Fruit fly (Drosophila melanogaster) whole organism, embryonic: ENCODE measurements around the gene RpS25.
A peak's percentile ranks its signal among the peaks of the same experiment; 100 is the strongest.

Experiments
- BEAF-32 ChIP-seq: fragments of 200-800 bp; sonication (Bioruptor generic); optimal IDR thresholded peaks from 3 replicates; lab custom pipeline; 2017; ENCODE audit warnings: missing biosample characterization, missing genetic modification characterization, mild to moderate bottlenecking, moderate library complexity, missing genetic modification reagents
- CG11398 ChIP-seq: fragments of 200-800 bp; sonication (Bioruptor generic); optimal IDR thresholded peaks from 2 replicates; lab custom pipeline; 2016; ENCODE audit warnings: missing biosample characterization, missing genetic modification characterization
- CG12744 ChIP-seq: fragments of 200-800 bp; sonication (Bioruptor generic); optimal IDR thresholded peaks from 2 replicates; lab custom pipeline; 2016; ENCODE audit warnings: missing biosample characterization, missing genetic modification characterization
- CG13123 ChIP-seq: fragments of 200-800 bp; sonication (Bioruptor generic); optimal IDR thresholded peaks from 2 replicates; lab custom pipeline; 2016; ENCODE audit warnings: missing biosample characterization, missing genetic modification characterization
- CG14441 ChIP-seq: fragments of 200-800 bp; sonication (Bioruptor generic); IDR thresholded peaks from 2 replicates; pipeline ENCODE4 v1.3.6; 2022; ENCODE audit warnings: missing biosample characterization, missing genetic modification characterization
- CG15269 ChIP-seq: fragments of 200-800 bp; sonication (Bioruptor generic); optimal IDR thresholded peaks from 2 replicates; lab custom pipeline; 2018; ENCODE audit warnings: missing biosample characterization, mild to moderate bottlenecking, missing genetic modification characterization, moderate library complexity
- CG1603 ChIP-seq: fragments of 200-800 bp; sonication (Bioruptor generic); optimal IDR thresholded peaks from 2 replicates; lab custom pipeline; 2019; ENCODE audit warnings: missing biosample characterization, mild to moderate bottlenecking, missing genetic modification characterization, moderate library complexity
- CG1832 ChIP-seq: fragments of 200-800 bp; sonication (Bioruptor generic); optimal IDR thresholded peaks from 2 replicates; lab custom pipeline; 2017; ENCODE audit warnings: missing biosample characterization, mild to moderate bottlenecking, missing genetic modification characterization, inconsistent platforms
- CG2116 ChIP-seq: fragments of 200-800 bp; sonication (Bioruptor generic); optimal IDR thresholded peaks from 3 replicates; lab custom pipeline; 2018; ENCODE audit warnings: missing biosample characterization, mild to moderate bottlenecking, missing genetic modification characterization
- CG2678 ChIP-seq: fragments of 200-800 bp; sonication (Bioruptor generic); optimal IDR thresholded peaks from 3 replicates; lab custom pipeline; 2019; ENCODE audit warnings: missing biosample characterization, mild to moderate bottlenecking, missing genetic modification characterization, moderate library complexity
- CG3407 ChIP-seq: fragments of 200-800 bp; sonication (Bioruptor generic); optimal IDR thresholded peaks from 2 replicates; lab custom pipeline; 2018; ENCODE audit warnings: missing biosample characterization, mild to moderate bottlenecking, missing genetic modification characterization
- CG34422 ChIP-seq: fragments of 200-800 bp; sonication (Bioruptor generic); IDR thresholded peaks from 3 replicates; pipeline ENCODE4 v1.3.6; 2022; ENCODE audit warnings: missing biosample characterization, missing genetic modification characterization
- CG3847 ChIP-seq: fragments of 200-800 bp; sonication (Bioruptor generic); IDR thresholded peaks from 2 replicates; pipeline ENCODE4 v1.3.6; 2022; ENCODE audit warnings: missing biosample characterization, missing genetic modification characterization
- CG42726 ChIP-seq: fragments of 200-800 bp; sonication (Bioruptor generic); IDR thresholded peaks from 2 replicates; pipeline ENCODE4 v1.3.6; 2022; ENCODE audit warnings: missing biosample characterization, missing genetic modification characterization; ENCODE audit not compliant: partially characterized antibody
- CG4360 ChIP-seq: fragments of 200-800 bp; sonication (Bioruptor generic); IDR thresholded peaks from 2 replicates; pipeline ENCODE4 v1.3.6; 2022; ENCODE audit warnings: missing biosample characterization, missing genetic modification characterization
- CG4617 ChIP-seq: fragments of 200-800 bp; sonication (Bioruptor generic); optimal IDR thresholded peaks from 3 replicates; lab custom pipeline; 2016; ENCODE audit warnings: missing biosample characterization, missing genetic modification characterization, borderline replicate concordance
- CG6683 ChIP-seq: fragments of 200-800 bp; sonication (Bioruptor generic); optimal IDR thresholded peaks from 2 replicates; lab custom pipeline; 2017; ENCODE audit warnings: missing biosample characterization, mild to moderate bottlenecking, missing genetic modification characterization, missing genetic modification reagents
- CG6765 ChIP-seq: fragments of 200-800 bp; sonication (Bioruptor generic); optimal IDR thresholded peaks from 3 replicates; lab custom pipeline; 2017; ENCODE audit warnings: missing biosample characterization, mild to moderate bottlenecking, missing genetic modification characterization
- CG7372 ChIP-seq: fragments of 200-800 bp; sonication (Bioruptor generic); IDR thresholded peaks from 2 replicates; pipeline ENCODE4 v1.3.6; 2022; ENCODE audit warnings: missing biosample characterization, missing genetic modification characterization
- CG9437 ChIP-seq: fragments of 200-800 bp; sonication (Bioruptor generic); optimal IDR thresholded peaks from 2 replicates; lab custom pipeline; 2018; ENCODE audit warnings: missing biosample characterization, mild to moderate bottlenecking, missing genetic modification characterization
- CG9932 ChIP-seq: fragments of 200-800 bp; sonication (Bioruptor generic); IDR thresholded peaks from 2 replicates; pipeline ENCODE4 v1.3.6; 2022; ENCODE audit warnings: missing biosample characterization, missing genetic modification characterization
- CoRest ChIP-seq: fragments of 200-800 bp; sonication (Bioruptor generic); optimal IDR thresholded peaks from 3 replicates; lab custom pipeline; 2018; ENCODE audit warnings: missing biosample characterization, mild to moderate bottlenecking, missing genetic modification characterization, moderate library complexity
- Dek ChIP-seq: fragments of 200-800 bp; sonication (Bioruptor generic); optimal IDR thresholded peaks from 3 replicates; lab custom pipeline; 2019; ENCODE audit warnings: missing biosample characterization, mild to moderate bottlenecking, missing genetic modification characterization, moderate library complexity
- Drgx ChIP-seq: fragments of 200-800 bp; sonication (Bioruptor generic); IDR thresholded peaks from 2 replicates; pipeline ENCODE4 v1.3.6; 2022; ENCODE audit warnings: missing biosample characterization, missing genetic modification characterization
- Hand ChIP-seq: fragments of 200-800 bp; sonication (Bioruptor generic); optimal IDR thresholded peaks from 2 replicates; lab custom pipeline; 2017; ENCODE audit warnings: mild to moderate bottlenecking, missing biosample characterization, missing genetic modification reagents, missing genetic modification characterization
- HmgZ ChIP-seq: fragments of 200-800 bp; sonication (Bioruptor generic); optimal IDR thresholded peaks from 2 replicates; lab custom pipeline; 2018; ENCODE audit warnings: missing biosample characterization, mild to moderate bottlenecking, missing genetic modification characterization
- MESR4 ChIP-seq: fragments of 200-800 bp; sonication (Bioruptor generic); optimal IDR thresholded peaks from 2 replicates; lab custom pipeline; 2018; ENCODE audit warnings: missing biosample characterization, mild to moderate bottlenecking, missing genetic modification characterization, moderate library complexity
- Mes4 ChIP-seq: fragments of 200-800 bp; sonication (Bioruptor generic); optimal IDR thresholded peaks from 2 replicates; lab custom pipeline; 2016; ENCODE audit warnings: missing biosample characterization, missing genetic modification characterization
- Sox102F ChIP-seq: fragments of 200-800 bp; sonication (Bioruptor generic); optimal IDR thresholded peaks from 2 replicates; lab custom pipeline; 2018; ENCODE audit warnings: missing biosample characterization, mild to moderate bottlenecking, missing genetic modification characterization, moderate library complexity
- Sry-δ ChIP-seq: fragments of 200-800 bp; sonication (Bioruptor generic); optimal IDR thresholded peaks from 2 replicates; lab custom pipeline; 2016; ENCODE audit warnings: missing biosample characterization, missing genetic modification characterization
- YL-1 ChIP-seq: fragments of 200-800 bp; sonication (Bioruptor generic); optimal IDR thresholded peaks from 3 replicates; lab custom pipeline; 2017; ENCODE audit warnings: missing biosample characterization, mild to moderate bottlenecking, missing genetic modification characterization
- bab2 ChIP-seq: fragments of 200-800 bp; sonication (Bioruptor generic); optimal IDR thresholded peaks from 2 replicates; lab custom pipeline; 2016; ENCODE audit warnings: missing biosample characterization, missing genetic modification characterization
- cato ChIP-seq: fragments of 200-800 bp; sonication (Bioruptor generic); optimal IDR thresholded peaks from 2 replicates; lab custom pipeline; 2016; ENCODE audit warnings: missing biosample characterization, missing genetic modification characterization, borderline replicate concordance
- crp ChIP-seq, 2 experiments: fragments of 200-800 bp; sonication (Bioruptor generic); optimal IDR thresholded peaks; 2 replicates in 1 of 2; 3 replicates in 1 of 2; lab custom pipeline; 2017; ENCODE audit warnings: missing biosample characterization in 2 of 2, missing genetic modification characterization in 2 of 2, mild to moderate bottlenecking in 1 of 2, moderate library complexity in 1 of 2
- esg ChIP-seq: fragments of 200-800 bp; sonication (Bioruptor generic); conservative IDR thresholded peaks from 2 replicates; pipeline ENCODE4 v1.3.6; 2022; ENCODE audit warnings: missing biosample characterization, missing genetic modification characterization
- ewg ChIP-seq: fragments of 200-800 bp; sonication (Bioruptor generic); optimal IDR thresholded peaks from 3 replicates; lab custom pipeline; 2017; ENCODE audit warnings: mild to moderate bottlenecking, missing biosample characterization, missing genetic modification reagents, missing genetic modification characterization
- exex ChIP-seq: fragments of 200-800 bp; sonication (Bioruptor generic); optimal IDR thresholded peaks from 4 replicates; lab custom pipeline; 2018; ENCODE audit warnings: missing biosample characterization, mild to moderate bottlenecking, missing genetic modification characterization, moderate library complexity
- ftz-f1 ChIP-seq: fragments of 200-800 bp; sonication (Bioruptor generic); optimal IDR thresholded peaks from 2 replicates; lab custom pipeline; 2016; ENCODE audit warnings: missing biosample characterization, missing genetic modification characterization
- h ChIP-seq: fragments of >200 bp; optimal IDR thresholded peaks from 2 replicates; lab custom pipeline; 2017
- mam ChIP-seq: fragments of 200-800 bp; sonication (Bioruptor generic); optimal IDR thresholded peaks from 3 replicates; lab custom pipeline; 2016; ENCODE audit warnings: missing biosample characterization, missing genetic modification characterization
- mld ChIP-seq: fragments of 200-800 bp; sonication (Bioruptor generic); IDR thresholded peaks from 3 replicates; pipeline ENCODE4 v1.3.6; 2022; ENCODE audit warnings: missing biosample characterization, missing genetic modification characterization; ENCODE audit not compliant: partially characterized antibody
- pnt ChIP-seq: fragments of 200-800 bp; sonication (Bioruptor generic); optimal IDR thresholded peaks from 3 replicates; lab custom pipeline; 2016; ENCODE audit warnings: missing biosample characterization, missing genetic modification characterization
- sisA ChIP-seq: fragments of 200-800 bp; sonication (Bioruptor generic); IDR thresholded peaks from 2 replicates; pipeline ENCODE4 v1.3.6; 2022; ENCODE audit warnings: missing biosample characterization, missing genetic modification characterization
- sob ChIP-seq: fragments of 200-800 bp; sonication (Bioruptor generic); IDR thresholded peaks from 2 replicates; pipeline ENCODE4 v1.3.6; 2022; ENCODE audit warnings: missing biosample characterization, missing genetic modification characterization
- sqz ChIP-seq: fragments of 200-800 bp; sonication (Bioruptor generic); optimal IDR thresholded peaks from 3 replicates; lab custom pipeline; 2018; ENCODE audit warnings: missing biosample characterization, mild to moderate bottlenecking, missing genetic modification characterization
- trem ChIP-seq: fragments of 200-800 bp; optimal IDR thresholded peaks from 3 replicates; lab custom pipeline; 2019; ENCODE audit warnings: missing biosample characterization, mild to moderate bottlenecking, missing genetic modification characterization, moderate library complexity
- vvl ChIP-seq: fragments of 200-800 bp; sonication (Bioruptor generic); IDR thresholded peaks from 2 replicates; pipeline ENCODE4 v1.3.6; 2022; ENCODE audit warnings: missing biosample characterization, missing genetic modification characterization
- z ChIP-seq: fragments of 200-800 bp; sonication (Bioruptor generic); IDR thresholded peaks from 3 replicates; pipeline ENCODE4 v1.3.6; 2022; ENCODE audit warnings: missing biosample characterization, missing genetic modification characterization
- zen ChIP-seq: fragments of 200-800 bp; sonication (Bioruptor generic); optimal IDR thresholded peaks from 3 replicates; lab custom pipeline; 2018; ENCODE audit warnings: missing biosample characterization, mild to moderate bottlenecking, missing genetic modification characterization, moderate library complexity
- zf30C ChIP-seq: fragments of 200-800 bp; sonication (Bioruptor generic); optimal IDR thresholded peaks from 3 replicates; lab custom pipeline; 2018; ENCODE audit warnings: missing biosample characterization, mild to moderate bottlenecking, missing genetic modification characterization
- zfh2 ChIP-seq: fragments of 200-800 bp; sonication (Bioruptor generic); optimal IDR thresholded peaks from 2 replicates; lab custom pipeline; 2016; ENCODE audit warnings: missing biosample characterization, missing genetic modification characterization

The RpS25 gene

dm6 chr3R:11231705-11232261 lies 15.7 kb upstream of the RpS25 start, which contains the start of the genes CG17187 and Dph3:
TSS of gene CG17187 (minus strand) at chr3R:11231879.
TSS of gene Dph3 (plus strand) at chr3R:11231912.
- TF ChIP-seq CG6683 (GFP tag; lab: Kevin White, UChicago) (no peak), CG9437 (no peak), trem (peak; percentile 98), cato (GFP tag; lab: Kevin White, UChicago) (no peak), zfh2 (GFP tag; lab: Kevin White, UChicago) (no peak), Sry-δ (no peak), sqz (no peak), CG4617 (GFP tag; lab: Kevin White, UChicago) (peak; percentile 14), Sox102F (GFP tag; lab: Kevin White, UChicago) (no peak), CG1832 (GFP tag; lab: Kevin White, UChicago) (no peak), Hand (GFP tag; lab: Kevin White, UChicago) (no peak), CG2678 (no peak), zf30C (GFP tag; lab: Kevin White, UChicago) (no peak), CG15269 (tag; lab: Kevin White, UChicago) (no peak), CG14441 (GFP tag; lab: Robert Waterston, UW) (no peak), CG3407 (GFP tag; lab: Kevin White, UChicago) (no peak), CG6765 (GFP tag; lab: Kevin White, UChicago) (no peak), crp (GFP tag; optimal IDR thresholded peaks at IDR 0.05; lab: Kevin White, UChicago) (peak; percentile 71 to 91), CG3847 (no peak), vvl (GFP tag; lab: Robert Waterston, UW) (peak; percentile 26; the same call in 1 of the 2 replicates), BEAF-32 (GFP tag; lab: Kevin White, UChicago) (peak; percentile 13), mam (GFP tag; lab: Kevin White, UChicago) (no peak), esg (GFP tag; lab: Robert Waterston, UW) (no peak), HmgZ (tag; lab: Kevin White, UChicago) (peak; percentile 3), CG13123 (no peak), Drgx (GFP tag; lab: Robert Waterston, UW) (no peak), CG42726 (no peak), sob (GFP tag; lab: Robert Waterston, UW) (no peak), CG7372 (GFP tag; lab: Robert Waterston, UW) (peak; percentile 58), MESR4 (peak; percentile 62), h (lab: Kevin White, UChicago) (no peak), CG2116 (GFP tag; lab: Kevin White, UChicago) (no peak), pnt (GFP tag; lab: Kevin White, UChicago) (no peak), CG34422 (GFP tag; lab: Robert Waterston, UW) (no peak), mld (GFP tag; lab: Robert Waterston, UW) (no peak), z (GFP tag; lab: Robert Waterston, UW) (no peak), CG4360 (GFP tag; lab: Robert Waterston, UW) (no peak), sisA (GFP tag; lab: Robert Waterston, UW) (no peak), CG12744 (GFP tag; lab: Kevin White, UChicago) (no peak), YL-1 (GFP tag; lab: Kevin White, UChicago) (peak; percentile 36), zen (tag; lab: Kevin White, UChicago) (no peak), bab2 (GFP tag; lab: Kevin White, UChicago) (no peak), CG1603 (tag; lab: Kevin White, UChicago) (peak; percentile 31), Dek (tag; lab: Kevin White, UChicago) (no peak), exex (tag; lab: Kevin White, UChicago) (no peak), CoRest (no peak), Mes4 (GFP tag; lab: Kevin White, UChicago) (no peak), CG11398 (no peak), ftz-f1 (GFP tag; lab: Kevin White, UChicago) (peak; percentile 70), CG9932 (GFP tag; lab: Robert Waterston, UW) (no peak), ewg (GFP tag; lab: Kevin White, UChicago) (no peak)
